Worm (Caenorhabditis elegans) whole organism, L3 larva: ENCODE data around the gene egg-1.

Source experiments
- ZK546.5 ChIP-seq: sonication (generic microtip); optimal IDR thresholded peaks from 2 replicates; lab custom pipeline; 2017; ENCODE audit warnings: missing biosample characterization, missing genetic modification characterization
- ama-1 ChIP-seq: fragments of 150-350 bp; optimal IDR thresholded peaks from 2 replicates; lab custom pipeline; 2018
- ceh-82 ChIP-seq: fragments of 150-350 bp; optimal IDR thresholded peaks from 2 replicates; lab custom pipeline; 2014; ENCODE audit warnings: missing biosample characterization, missing genetic modification characterization
- ceh-9 ChIP-seq: sonication (generic microtip); optimal IDR thresholded peaks from 2 replicates; lab custom pipeline; 2018; ENCODE audit warnings: missing biosample characterization, missing genetic modification characterization
- daf-12 ChIP-seq: fragments of 150-350 bp; optimal IDR thresholded peaks from 2 replicates; lab custom pipeline; 2014; ENCODE audit warnings: missing biosample characterization, missing genetic modification reagents, missing genetic modification characterization
- egl-27 ChIP-seq: sonication (generic microtip); optimal IDR thresholded peaks from 4 replicates; lab custom pipeline; 2017; ENCODE audit warnings: missing biosample characterization, missing genetic modification reagents, missing genetic modification characterization
- egl-5 ChIP-seq: fragments of 150-350 bp; optimal IDR thresholded peaks from 2 replicates; lab custom pipeline; 2017; ENCODE audit warnings: missing biosample characterization, missing genetic modification reagents, missing genetic modification characterization, inconsistent platforms
- elt-1 ChIP-seq: fragments of 150-350 bp; optimal IDR thresholded peaks from 2 replicates; lab custom pipeline; 2014; ENCODE audit warnings: missing biosample characterization, missing genetic modification characterization
- elt-2 ChIP-seq: sonication (generic microtip); optimal IDR thresholded peaks from 2 replicates; lab custom pipeline; 2016; ENCODE audit warnings: missing genetic modification reagents, mild to moderate bottlenecking, missing genetic modification characterization, missing compliant biosample characterization
- eor-1 ChIP-seq, 2 experiments: fragments of 150-350 bp; optimal IDR thresholded peaks; 2 replicates each; lab custom pipeline; 2014 to 2018; ENCODE audit warnings: missing biosample characterization in 2 of 2, missing genetic modification characterization in 2 of 2
- fos-1 ChIP-seq: fragments of 150-350 bp; optimal IDR thresholded peaks from 2 replicates; lab custom pipeline; 2014; ENCODE audit warnings: missing biosample characterization, missing genetic modification characterization
- lin-15B ChIP-seq: fragments of 150-350 bp; optimal IDR thresholded peaks from 2 replicates; lab custom pipeline; 2014; ENCODE audit warnings: missing biosample characterization, missing genetic modification characterization
- lin-39 ChIP-seq: fragments of 150-350 bp; optimal IDR thresholded peaks from 2 replicates; lab custom pipeline; 2018; ENCODE audit warnings: missing biosample characterization, missing genetic modification reagents, missing genetic modification characterization
- lsy-12 ChIP-seq: sonication (generic microtip); optimal IDR thresholded peaks from 2 replicates; lab custom pipeline; 2016; ENCODE audit warnings: mild to moderate bottlenecking, missing genetic modification characterization, missing compliant biosample characterization
- mml-1 ChIP-seq: fragments of 150-350 bp; sonication (generic microtip); optimal IDR thresholded peaks from 3 replicates; lab custom pipeline; 2014; ENCODE audit warnings: missing biosample characterization, missing genetic modification characterization
- nhr-12 ChIP-seq: fragments of 150-350 bp; optimal IDR thresholded peaks from 2 replicates; lab custom pipeline; 2014; ENCODE audit warnings: missing biosample characterization, missing genetic modification characterization
- nhr-237 ChIP-seq: fragments of 150-350 bp; optimal IDR thresholded peaks from 2 replicates; lab custom pipeline; 2014; ENCODE audit warnings: missing biosample characterization, missing genetic modification characterization
- nhr-25 ChIP-seq: sonication (generic microtip); optimal IDR thresholded peaks from 2 replicates; lab custom pipeline; 2017; ENCODE audit warnings: missing biosample characterization, missing genetic modification characterization
- nhr-28 ChIP-seq: fragments of 150-350 bp; optimal IDR thresholded peaks from 2 replicates; lab custom pipeline; 2014; ENCODE audit warnings: missing biosample characterization, missing genetic modification characterization
- nhr-67 ChIP-seq: fragments of 150-350 bp; optimal IDR thresholded peaks from 2 replicates; lab custom pipeline; 2014; ENCODE audit warnings: missing biosample characterization, missing genetic modification characterization
- nhr-76 ChIP-seq: fragments of 150-350 bp; sonication (generic microtip); optimal IDR thresholded peaks from 5 replicates; lab custom pipeline; 2014; ENCODE audit warnings: missing biosample characterization, missing genetic modification characterization
- pqm-1 ChIP-seq: fragments of 150-350 bp; optimal IDR thresholded peaks from 2 replicates; lab custom pipeline; 2017; ENCODE audit warnings: missing biosample characterization, missing genetic modification characterization, inconsistent platforms
- snpc-4 ChIP-seq: fragments of 150-350 bp; optimal IDR thresholded peaks from 2 replicates; lab custom pipeline; 2014; ENCODE audit warnings: missing biosample characterization, missing genetic modification characterization
- tbx-2 ChIP-seq: sonication (generic microtip); optimal IDR thresholded peaks from 2 replicates; lab custom pipeline; 2016; ENCODE audit warnings: mild to moderate bottlenecking, missing genetic modification characterization, missing compliant biosample characterization
- unc-39 ChIP-seq: sonication (generic microtip); optimal IDR thresholded peaks from 4 replicates; lab custom pipeline; 2017; ENCODE audit warnings: missing biosample characterization, missing genetic modification characterization
- unc-62 ChIP-seq: fragments of 150-350 bp; sonication (generic microtip); optimal IDR thresholded peaks from 4 replicates; lab custom pipeline; 2014; ENCODE audit warnings: missing biosample characterization, missing genetic modification reagents, missing genetic modification characterization
- zag-1 ChIP-seq: fragments of 150-350 bp; optimal IDR thresholded peaks from 2 replicates; lab custom pipeline; 2014; ENCODE audit warnings: missing biosample characterization, missing genetic modification characterization
- ztf-11 ChIP-seq: fragments of 150-350 bp; optimal IDR thresholded peaks from 2 replicates; lab custom pipeline; 2014; ENCODE audit warnings: missing biosample characterization, missing genetic modification characterization
- ztf-4 ChIP-seq: fragments of 150-350 bp; optimal IDR thresholded peaks from 2 replicates; lab custom pipeline; 2014; ENCODE audit warnings: missing biosample characterization, missing genetic modification characterization

The egg-1 gene

ce11 chrIII:5717173-5717748 lies 10.7 kb upstream of the egg-1 start:
- TF ChIP-seq ama-1 (peak; percentile 77), elt-2 (tag; lab: Kevin White, UChicago) (peak; percentile 3), lsy-12 (peak; percentile 18), ceh-82 (tag; lab: Kevin White, UChicago) (no peak)

- no peak for TF ChIP-seq ztf-11 (tag; lab: Kevin White, UChicago)
- TF ChIP-seq, all 47 proteins: peak for 0
These were observed 9.6 kb upstream of the egg-1 start for ce11 chrIII:5718385-5718784.

- TF ChIP-seq elt-1 (tag; lab: Kevin White, UChicago) = peak; percentile 48
- no peak for TF ChIP-seq nhr-237
- peak; percentile 7 for TF ChIP-seq nhr-25 (tag; lab: Kevin White, UChicago)
- TF ChIP-seq, all 47 proteins: peak for 2
These were observed 8.7 kb upstream of the egg-1 start for ce11 chrIII:5719105-5719831.

DNA sequence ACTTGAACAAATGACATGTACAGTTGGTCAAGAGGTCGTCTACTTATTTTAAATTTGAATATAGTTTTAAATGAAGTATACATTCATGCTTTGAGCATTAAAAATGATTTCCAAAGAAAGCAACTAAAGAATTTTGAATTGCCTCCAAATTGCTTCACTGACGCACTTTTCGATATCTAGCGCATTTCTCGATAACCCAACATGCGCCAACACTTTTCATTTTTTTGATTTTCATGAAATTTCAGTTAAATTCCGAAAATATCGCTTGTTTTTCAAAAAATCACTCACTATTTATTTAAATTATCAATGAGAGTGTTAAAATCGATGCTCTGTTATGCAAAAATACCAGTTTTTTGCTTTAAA lies 8.2 kb upstream of the egg-1 start:
- TF ChIP-seq unc-62 (GFP tag; lab: Kevin White, UChicago) (no peak), lin-15B (tag; lab: Kevin White, UChicago) (peak; percentile 21)

DNA sequence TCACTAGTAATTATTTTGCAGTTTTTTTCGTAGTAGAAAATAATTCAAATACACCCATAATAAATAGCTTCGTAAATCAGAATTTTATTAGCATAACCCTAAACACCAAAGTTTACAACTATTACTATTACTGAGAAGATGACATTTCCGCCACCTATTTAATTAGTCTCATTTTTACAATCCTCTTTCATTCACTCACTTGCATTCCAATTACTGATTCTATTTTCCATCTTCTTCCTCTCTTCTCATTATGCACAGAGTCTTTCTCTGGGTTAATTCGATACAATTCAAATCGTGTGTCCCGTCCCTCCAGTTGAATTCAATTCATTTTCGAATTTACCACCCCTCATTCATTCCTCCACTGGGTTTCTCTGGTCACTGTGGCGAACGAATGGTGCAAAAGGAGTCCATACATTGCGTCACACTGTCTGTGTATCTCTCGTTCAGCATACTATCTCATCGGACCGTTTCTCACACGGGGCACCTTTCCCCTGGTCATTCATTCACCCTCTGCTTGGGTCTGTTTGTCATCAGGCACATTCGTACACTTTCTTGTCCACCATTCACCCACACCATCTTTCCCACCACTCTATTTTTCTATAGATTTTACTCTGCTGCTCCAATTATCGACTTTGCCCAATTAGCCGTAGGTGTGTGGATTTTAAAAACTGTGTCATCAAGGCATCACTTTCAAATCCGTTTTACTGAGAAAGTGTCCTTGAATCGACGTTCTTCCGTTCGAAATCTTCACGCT lies 7.5 kb upstream of the egg-1 start:
- TF ChIP-seq ztf-11 (tag; lab: Kevin White, UChicago) (no peak), ZK546.5 (tag; lab: Kevin White, UChicago) (no peak), unc-39 (tag; lab: Kevin White, UChicago) (no peak), egl-5 (tag; lab: Kevin White, UChicago) (no peak), ztf-4 (tag; lab: Kevin White, UChicago) (no peak), ama-1 (no peak), eor-1 (tag; optimal IDR thresholded peaks at IDR 0.05; lab: Kevin White, UChicago) (no peak), lin-15B (tag; lab: Kevin White, UChicago) (no peak), unc-62 (GFP tag; lab: Kevin White, UChicago) (no peak), lin-39 (tag; lab: Kevin White, UChicago) (no peak), daf-12 (no peak), nhr-76 (tag; lab: Kevin White, UChicago) (no peak), tbx-2 (no peak), nhr-67 (tag; lab: Kevin White, UChicago) (no peak), nhr-237 (no peak), mml-1 (no peak)

- TF ChIP-seq elt-1 (tag; lab: Kevin White, UChicago) = no peak
- TF ChIP-seq mml-1 = no peak
- TF ChIP-seq nhr-28 = no peak
- TF ChIP-seq ceh-82 (tag; lab: Kevin White, UChicago) = no peak
- TF ChIP-seq snpc-4 (tag; lab: Kevin White, UChicago) = no peak
- no peak for TF ChIP-seq ceh-9
- TF ChIP-seq fos-1 = no peak
- TF ChIP-seq daf-12 = no peak
- TF ChIP-seq pqm-1 = no peak
- no peak for TF ChIP-seq zag-1 (tag; lab: Kevin White, UChicago)
- no peak for TF ChIP-seq nhr-25 (tag; lab: Kevin White, UChicago)
- no peak for TF ChIP-seq ztf-11 (tag; lab: Kevin White, UChicago)
- no peak for TF ChIP-seq nhr-12 (tag; lab: Kevin White, UChicago)
- no peak for TF ChIP-seq unc-39 (tag; lab: Kevin White, UChicago)
- TF ChIP-seq egl-27 (tag; lab: Kevin White, UChicago) = no peak
These were observed 6.5 kb upstream of the egg-1 start for ce11 chrIII:5721488-5721887.
